Worm (Caenorhabditis elegans) whole organism, young adult: Measurements from ENCODE around the gene Y43F8B.17.

Experiments used
- B0035.1 ChIP-seq: sonication (generic microtip); optimal IDR thresholded peaks from 2 replicates; lab custom pipeline; 2016; ENCODE audit warnings: missing genetic modification characterization, mild to moderate bottlenecking, missing compliant biosample characterization, missing genotype, missing genetic modification reagents
- D2030.7 ChIP-seq: fragments of 200-800 bp; sonication (Bioruptor generic); IDR thresholded peaks from 2 replicates; pipeline ENCODE4 v1.3.6; 2022; ENCODE audit warnings: missing genetic modification reagents, missing genetic modification characterization, missing compliant biosample characterization
- F22D6.2 ChIP-seq: sonication (generic microtip); optimal IDR thresholded peaks from 2 replicates; lab custom pipeline; 2016; ENCODE audit warnings: mild to moderate bottlenecking, missing genetic modification characterization, missing compliant biosample characterization
- F33H1.4 ChIP-seq: fragments of 200-800 bp; sonication (Bioruptor generic); IDR thresholded peaks from 2 replicates; pipeline ENCODE4 v1.3.6; 2022; ENCODE audit warnings: missing genetic modification reagents, missing genetic modification characterization, missing compliant biosample characterization
- F57A8.1 ChIP-seq: fragments of 200-800 bp; sonication (Bioruptor generic); optimal IDR thresholded peaks from 2 replicates; lab custom pipeline; 2018; ENCODE audit warnings: mild to moderate bottlenecking, missing genetic modification characterization, moderate library complexity, missing compliant biosample characterization
- T26A5.8 ChIP-seq: sonication (generic microtip); optimal IDR thresholded peaks from 2 replicates; lab custom pipeline; 2016; ENCODE audit warnings: missing genetic modification characterization, missing compliant biosample characterization
- Y79H2A.3 ChIP-seq: fragments of 200-800 bp; sonication (Bioruptor generic); conservative IDR thresholded peaks from 2 replicates; pipeline ENCODE4 v1.3.6; 2022; ENCODE audit warnings: missing genetic modification reagents, missing genetic modification characterization, missing compliant biosample characterization
- Y95B8A.8 ChIP-seq: fragments of 200-800 bp; sonication (Bioruptor generic); IDR thresholded peaks from 2 replicates; pipeline ENCODE4 v1.3.6; 2022; ENCODE audit warnings: missing genetic modification reagents, missing genetic modification characterization, missing compliant biosample characterization
- ZK185.1 ChIP-seq: sonication (generic microtip); optimal IDR thresholded peaks from 2 replicates; lab custom pipeline; 2016; ENCODE audit warnings: mild to moderate bottlenecking, missing genetic modification characterization, missing compliant biosample characterization; ENCODE audit not compliant: poor library complexity, severe bottlenecking
- akir-1 ChIP-seq: fragments of 200-800 bp; sonication (Bioruptor generic); optimal IDR thresholded peaks from 2 replicates; lab custom pipeline; 2018; ENCODE audit warnings: mild to moderate bottlenecking, missing genetic modification characterization, moderate library complexity, missing compliant biosample characterization
- aptf-2 ChIP-seq: fragments of 200-800 bp; sonication (Bioruptor generic); conservative IDR thresholded peaks from 2 replicates; pipeline ENCODE4 v1.3.6; 2022; ENCODE audit warnings: missing genetic modification reagents, missing genetic modification characterization, missing compliant biosample characterization
- aptf-3 ChIP-seq: fragments of 200-800 bp; sonication (Bioruptor generic); IDR thresholded peaks from 2 replicates; pipeline ENCODE4 v1.3.6; 2022; ENCODE audit warnings: missing genetic modification characterization, missing compliant biosample characterization
- attf-3 ChIP-seq: fragments of 200-800 bp; sonication (Bioruptor generic); conservative IDR thresholded peaks from 2 replicates; pipeline ENCODE4 v1.3.6; 2022; ENCODE audit warnings: missing genetic modification reagents, missing genetic modification characterization, missing compliant biosample characterization
- cebp-1 ChIP-seq, 2 experiments: fragments of 200-800 bp in 1 of 2; sonication (Bioruptor generic) in 1 of 2; sonication (generic microtip) in 1 of 2; IDR thresholded peaks in 1 of 2; optimal IDR thresholded peaks in 1 of 2; 2 replicates each; pipeline versions ENCODE4 v1.3.6 to Lab custom; 2017 to 2022; ENCODE audit warnings: missing compliant biosample characterization in 2 of 2, missing genetic modification characterization in 2 of 2, mild to moderate bottlenecking in 1 of 2, missing genetic modification reagents in 1 of 2, moderate library complexity in 1 of 2
- cebp-2 ChIP-seq: fragments of 200-800 bp; sonication (Bioruptor generic); IDR thresholded peaks from 2 replicates; pipeline ENCODE4 v1.3.6; 2022; ENCODE audit warnings: missing genetic modification characterization, missing compliant biosample characterization
- ceh-58 ChIP-seq: fragments of 200-800 bp; sonication (Bioruptor generic); IDR thresholded peaks from 2 replicates; pipeline ENCODE4 v1.3.6; 2022; ENCODE audit warnings: missing genetic modification characterization, missing compliant biosample characterization
- dpff-1 ChIP-seq: sonication (generic microtip); optimal IDR thresholded peaks from 2 replicates; lab custom pipeline; 2017; ENCODE audit warnings: mild to moderate bottlenecking, missing genetic modification characterization, missing compliant biosample characterization
- dpl-1 ChIP-seq: fragments of 150-350 bp; optimal IDR thresholded peaks from 2 replicates; lab custom pipeline; 2014; ENCODE audit warnings: missing biosample characterization, missing genetic modification reagents, missing genetic modification characterization
- egrh-3 ChIP-seq: fragments of 200-800 bp; sonication (Bioruptor generic); IDR thresholded peaks from 2 replicates; pipeline ENCODE4 v1.3.6; 2022; ENCODE audit warnings: missing genetic modification reagents, missing genetic modification characterization, missing compliant biosample characterization
- fkh-3 ChIP-seq: sonication (generic microtip); optimal IDR thresholded peaks from 2 replicates; lab custom pipeline; 2016; ENCODE audit warnings: mild to moderate bottlenecking, missing genetic modification characterization, missing compliant biosample characterization
- gei-17 ChIP-seq: fragments of 200-800 bp; sonication (Bioruptor generic); optimal IDR thresholded peaks from 2 replicates; lab custom pipeline; 2018; ENCODE audit warnings: mild to moderate bottlenecking, missing genetic modification characterization, missing compliant biosample characterization
- hlh-12 ChIP-seq: sonication (generic microtip); optimal IDR thresholded peaks from 2 replicates; lab custom pipeline; 2016; ENCODE audit warnings: missing genetic modification characterization, missing compliant biosample characterization
- hlh-26 ChIP-seq: fragments of 200-800 bp; sonication (Bioruptor generic); conservative IDR thresholded peaks from 2 replicates; pipeline ENCODE4 v1.3.6; 2022; ENCODE audit warnings: missing genetic modification reagents, missing genetic modification characterization, missing compliant biosample characterization
- hrde-1 ChIP-seq: sonication (generic microtip); optimal IDR thresholded peaks from 2 replicates; lab custom pipeline; 2016; ENCODE audit warnings: missing genetic modification characterization, mild to moderate bottlenecking, missing compliant biosample characterization, moderate library complexity, missing genotype, missing genetic modification reagents, borderline replicate concordance
- lag-1 ChIP-seq: fragments of 200-800 bp; sonication (Bioruptor generic); IDR thresholded peaks from 2 replicates; pipeline ENCODE4 v1.3.6; 2022; ENCODE audit warnings: missing genetic modification reagents, missing genetic modification characterization, missing compliant biosample characterization
- let-607 ChIP-seq, 2 experiments: fragments of 200-800 bp in 1 of 2; sonication (Bioruptor generic) in 1 of 2; sonication (generic microtip) in 1 of 2; optimal IDR thresholded peaks; 2 replicates each; lab custom pipeline; 2016 to 2018; ENCODE audit warnings: mild to moderate bottlenecking in 2 of 2, missing compliant biosample characterization in 2 of 2, missing genetic modification characterization in 2 of 2, moderate library complexity in 2 of 2, missing genotype in 1 of 2
- lin-54 ChIP-seq: fragments of 200-800 bp; sonication (Bioruptor generic); optimal IDR thresholded peaks from 2 replicates; lab custom pipeline; 2018; ENCODE audit warnings: mild to moderate bottlenecking, missing genetic modification characterization, missing compliant biosample characterization
- lsy-27 ChIP-seq: sonication (generic microtip); optimal IDR thresholded peaks from 2 replicates; lab custom pipeline; 2017; ENCODE audit warnings: missing genetic modification characterization, mild to moderate bottlenecking, missing compliant biosample characterization, antibody characterized with exemption, missing genotype, borderline replicate concordance; ENCODE audit not compliant: insufficient read depth
- mcd-1 ChIP-seq: fragments of 200-800 bp; sonication (Bioruptor generic); IDR thresholded peaks from 2 replicates; pipeline ENCODE4 v1.3.6; 2022; ENCODE audit warnings: missing genetic modification reagents, missing genetic modification characterization, missing compliant biosample characterization
- mel-28 ChIP-seq: sonication (generic microtip); optimal IDR thresholded peaks from 2 replicates; lab custom pipeline; 2016; ENCODE audit warnings: borderline replicate concordance, mild to moderate bottlenecking, missing genetic modification characterization, missing compliant biosample characterization
- nhr-179 ChIP-seq: sonication (generic microtip); optimal IDR thresholded peaks from 2 replicates; lab custom pipeline; 2016; ENCODE audit warnings: mild to moderate bottlenecking, missing genetic modification characterization, missing compliant biosample characterization
- nhr-80 ChIP-seq: sonication (generic microtip); optimal IDR thresholded peaks from 2 replicates; lab custom pipeline; 2016; ENCODE audit warnings: missing genetic modification characterization, missing compliant biosample characterization
- pbrm-1 ChIP-seq: fragments of 200-800 bp; sonication (Bioruptor generic); IDR thresholded peaks from 2 replicates; pipeline ENCODE4 v1.3.6; 2022; ENCODE audit warnings: missing genetic modification reagents, missing genetic modification characterization, missing compliant biosample characterization
- pha-4 ChIP-seq: fragments of 150-350 bp; sonication (generic microtip); optimal IDR thresholded peaks from 2 replicates; lab custom pipeline; 2014; ENCODE audit warnings: missing biosample characterization, missing genetic modification reagents, missing genetic modification characterization
- rec-8 ChIP-seq, 2 experiments: sonication (generic microtip); optimal IDR thresholded peaks; 2 replicates each; lab custom pipeline; 2016; ENCODE audit warnings: mild to moderate bottlenecking in 2 of 2, missing genetic modification characterization in 2 of 2, missing genetic modification reagents in 2 of 2, missing genotype in 2 of 2, missing biosample characterization in 1 of 2, missing compliant biosample characterization in 1 of 2, moderate library complexity in 1 of 2
- repo-1 ChIP-seq: sonication (generic microtip); optimal IDR thresholded peaks from 2 replicates; lab custom pipeline; 2017; ENCODE audit warnings: mild to moderate bottlenecking, missing genetic modification characterization, missing compliant biosample characterization
- snpc-1.3 ChIP-seq: sonication (generic microtip); optimal IDR thresholded peaks from 2 replicates; lab custom pipeline; 2017; ENCODE audit warnings: missing genetic modification characterization, mild to moderate bottlenecking, missing compliant biosample characterization, antibody characterized with exemption, moderate library complexity, missing genotype, missing genetic modification reagents; ENCODE audit not compliant: insufficient read depth
- somi-1 ChIP-seq: fragments of 200-800 bp; sonication (Bioruptor generic); optimal IDR thresholded peaks from 2 replicates; lab custom pipeline; 2018; ENCODE audit warnings: mild to moderate bottlenecking, missing genetic modification characterization, missing compliant biosample characterization
- sptf-2 ChIP-seq: fragments of 200-800 bp; sonication (Bioruptor generic); optimal IDR thresholded peaks from 2 replicates; lab custom pipeline; 2018; ENCODE audit warnings: mild to moderate bottlenecking, missing genetic modification characterization, missing compliant biosample characterization
- tlf-1 ChIP-seq: fragments of 200-800 bp; sonication (Bioruptor generic); optimal IDR thresholded peaks from 2 replicates; lab custom pipeline; 2018; ENCODE audit warnings: mild to moderate bottlenecking, missing genetic modification characterization, missing compliant biosample characterization
- unc-130 ChIP-seq: sonication (generic microtip); optimal IDR thresholded peaks from 2 replicates; lab custom pipeline; 2016; ENCODE audit warnings: missing genetic modification reagents, missing genetic modification characterization, missing compliant biosample characterization
- unc-62 ChIP-seq: fragments of 150-350 bp; optimal IDR thresholded peaks from 2 replicates; lab custom pipeline; 2014; ENCODE audit warnings: missing biosample characterization, missing genetic modification reagents, missing genetic modification characterization
- xnd-1 ChIP-seq: sonication (generic microtip); optimal IDR thresholded peaks from 2 replicates; lab custom pipeline; 2016; ENCODE audit warnings: missing genotype, missing genetic modification reagents, missing genetic modification characterization, missing compliant biosample characterization
- ztf-18 ChIP-seq: sonication (generic microtip); optimal IDR thresholded peaks from 2 replicates; lab custom pipeline; 2016; ENCODE audit warnings: missing genotype, mild to moderate bottlenecking, missing genetic modification characterization, missing compliant biosample characterization
- ztf-25 ChIP-seq: fragments of 200-800 bp; sonication (Bioruptor generic); IDR thresholded peaks from 2 replicates; pipeline ENCODE4 v1.3.6; 2022; ENCODE audit warnings: missing genetic modification reagents, missing genetic modification characterization, missing compliant biosample characterization
- ztf-26 ChIP-seq: sonication (generic microtip); optimal IDR thresholded peaks from 2 replicates; lab custom pipeline; 2017; ENCODE audit warnings: missing genetic modification characterization, missing compliant biosample characterization
- ztf-3 ChIP-seq: fragments of 200-800 bp; sonication (Bioruptor generic); optimal IDR thresholded peaks from 2 replicates; lab custom pipeline; 2018; ENCODE audit warnings: mild to moderate bottlenecking, missing genetic modification characterization, missing compliant biosample characterization

Y43F8B.17 gene

ce11 chrV:19529168-19529567 is 44.6 kb downstream of the Y43F8B.17 start (continued):
- TF ChIP-seq repo-1 (tag; lab: Kevin White, UChicago) (peak; percentile 53), egrh-3 (GFP tag; lab: Robert Waterston, UW) (peak; percentile 29; the same call in 1 of the 2 replicates), ztf-3 (GFP tag; lab: Kevin White, UChicago) (peak; percentile 57), attf-3 (GFP tag; lab: Robert Waterston, UW) (no peak), snpc-1.3 (no peak), hlh-26 (GFP tag; lab: Robert Waterston, UW) (no peak), aptf-2 (GFP tag; lab: Robert Waterston, UW) (no peak), ztf-18 (tag; lab: Kevin White, UChicago) (peak; percentile 11), gei-17 (peak; percentile 56), aptf-3 (GFP tag; lab: Robert Waterston, UW) (no peak), lag-1 (GFP tag; lab: Robert Waterston, UW) (no peak), cebp-2 (GFP tag; lab: Robert Waterston, UW) (0 out of 2 replicates have a peak, but pooled peaks have one; percentile 25), Y79H2A.3 (GFP tag; lab: Robert Waterston, UW) (no peak), akir-1 (GFP tag; lab: Kevin White, UChicago) (no peak), pbrm-1 (GFP tag; lab: Robert Waterston, UW) (peak; percentile 73), mcd-1 (GFP tag; lab: Robert Waterston, UW) (peak; percentile 66), dpl-1 (GFP tag; lab: Kevin White, UChicago) (no peak), nhr-80 (peak; percentile 65), unc-130 (no peak), fkh-3 (no peak), ceh-58 (GFP tag; lab: Robert Waterston, UW) (no peak), hlh-12 (tag; lab: Kevin White, UChicago) (no peak), lsy-27 (no peak), pha-4 (peak; percentile 57), ZK185.1 (tag; lab: Kevin White, UChicago) (no peak), ztf-26 (tag; lab: Kevin White, UChicago) (peak; percentile 96), F33H1.4 (GFP tag; lab: Robert Waterston, UW) (no peak), cebp-1 (GFP tag; IDR thresholded peaks at IDR 0.05; lab: Robert Waterston, UW) (peak; percentile 99), cebp-1 (tag; optimal IDR thresholded peaks at IDR 0.05; lab: Kevin White, UChicago) (peak; percentile 100), somi-1 (GFP tag; lab: Kevin White, UChicago) (peak; percentile 97), D2030.7 (GFP tag; lab: Robert Waterston, UW) (no peak; the same call in 1 of the 2 replicates), unc-62 (peak; percentile 95), F57A8.1 (GFP tag; lab: Kevin White, UChicago) (no peak), B0035.1 (tag; lab: Kevin White, UChicago) (peak; percentile 38), dpff-1 (tag; lab: Kevin White, UChicago) (no peak), lin-54 (GFP tag; lab: Kevin White, UChicago) (peak; percentile 55), let-607 (tag; optimal IDR thresholded peaks at IDR 0.05; lab: Kevin White, UChicago) (peak; percentile 59 to 64), Y95B8A.8 (GFP tag; lab: Robert Waterston, UW) (no peak), rec-8 (tag; optimal IDR thresholded peaks at IDR 0.05; lab: Kevin White, UChicago) (no peak), mel-28 (no peak), F22D6.2 (tag; lab: Kevin White, UChicago) (peak; percentile 90), nhr-179 (no peak), T26A5.8 (tag; lab: Kevin White, UChicago) (no peak), sptf-2 (GFP tag; lab: Kevin White, UChicago) (no peak), ztf-25 (GFP tag; lab: Robert Waterston, UW) (no peak), hrde-1 (tag; lab: Kevin White, UChicago) (no peak), tlf-1 (GFP tag; lab: Kevin White, UChicago) (peak; percentile 75), xnd-1 (tag; lab: Kevin White, UChicago) (no peak)
